Worm (Caenorhabditis elegans) whole organism, midembryonic: ENCODE data around the gene C46F11.5.

Experiments used
- cog-1 ChIP-seq: sonication (generic microtip); optimal IDR thresholded peaks from 2 replicates; lab custom pipeline; 2016; ENCODE audit warnings: missing genetic modification characterization, missing compliant biosample characterization
- flt-1 ChIP-seq: fragments of 200-800 bp; sonication (Bioruptor generic); IDR thresholded peaks from 2 replicates; pipeline ENCODE4 v1.3.6; 2022; ENCODE audit warnings: missing genetic modification characterization, missing compliant biosample characterization
- med-1 ChIP-seq: sonication (generic microtip); optimal IDR thresholded peaks from 2 replicates; lab custom pipeline; 2017; ENCODE audit warnings: missing genetic modification characterization, mild to moderate bottlenecking, missing compliant biosample characterization, antibody characterized with exemption, missing genetic modification reagents; ENCODE audit not compliant: insufficient read depth
- ref-1 ChIP-seq: fragments of 200-800 bp; sonication (Bioruptor generic); conservative IDR thresholded peaks from 2 replicates; pipeline ENCODE4 v1.3.6; 2022; ENCODE audit warnings: missing genetic modification reagents, missing genetic modification characterization, missing compliant biosample characterization
- ztf-29 ChIP-seq: fragments of 200-800 bp; sonication (Bioruptor generic); IDR thresholded peaks from 2 replicates; pipeline ENCODE4 v1.3.6; 2022; ENCODE audit warnings: missing genetic modification reagents, missing genetic modification characterization, missing compliant biosample characterization

ce11 chrIII:3632379-3632778 lies 25.0 kb downstream of the C46F11.5 start:
- TF ChIP-seq flt-1 (no peak), med-1 (no peak), ztf-29 (GFP tag; lab: Robert Waterston, UW) (no peak), ref-1 (GFP tag; lab: Robert Waterston, UW) (no peak), cog-1 (tag; lab: Kevin White, UChicago) (no peak)
